Worm (Caenorhabditis elegans) whole organism, L1 larva: ENCODE results near the gene rpl-22.

Experiments used
- C34B4.2 ChIP-seq: sonication (generic microtip); optimal IDR thresholded peaks from 2 replicates; lab custom pipeline; 2017; ENCODE audit warnings: mild to moderate bottlenecking, missing genetic modification characterization, missing compliant biosample characterization
- F16B12.6 ChIP-seq: fragments of 150-350 bp; optimal IDR thresholded peaks from 2 replicates; lab custom pipeline; 2014; ENCODE audit warnings: missing biosample characterization, missing genetic modification characterization
- Y116A8C.19 ChIP-seq: sonication (generic microtip); optimal IDR thresholded peaks from 2 replicates; lab custom pipeline; 2016; ENCODE audit warnings: missing compliant biosample characterization, missing genetic modification characterization, borderline replicate concordance
- aha-1 ChIP-seq: fragments of 150-350 bp; optimal IDR thresholded peaks from 2 replicates; lab custom pipeline; 2014; ENCODE audit warnings: missing biosample characterization, missing genetic modification characterization
- alr-1 ChIP-seq: fragments of 200-800 bp; sonication (Bioruptor generic); optimal IDR thresholded peaks from 2 replicates; lab custom pipeline; 2018; ENCODE audit warnings: borderline replicate concordance, mild to moderate bottlenecking, missing genetic modification characterization, missing compliant biosample characterization
- aly-2 ChIP-seq: fragments of 150-350 bp; optimal IDR thresholded peaks from 2 replicates; lab custom pipeline; 2014; ENCODE audit warnings: missing biosample characterization, missing genetic modification characterization
- ama-1 ChIP-seq: fragments of 150-350 bp; optimal IDR thresholded peaks from 2 replicates; lab custom pipeline; 2014
- ceh-63 ChIP-seq: fragments of 200-800 bp; sonication (Bioruptor generic); optimal IDR thresholded peaks from 2 replicates; lab custom pipeline; 2018; ENCODE audit warnings: mild to moderate bottlenecking, missing genetic modification characterization, missing compliant biosample characterization
- ceh-82 ChIP-seq, 3 experiments: fragments of 150-350 bp in 1 of 3; sonication (generic microtip) in 2 of 3; optimal IDR thresholded peaks; 2 replicates each; lab custom pipeline; 2014 to 2017; ENCODE audit warnings: missing biosample characterization in 3 of 3, missing genetic modification characterization in 3 of 3
- ceh-88 ChIP-seq: fragments of 200-800 bp; sonication (Bioruptor generic); IDR thresholded peaks from 2 replicates; pipeline ENCODE4 v1.3.6; 2022; ENCODE audit warnings: missing genetic modification characterization, missing compliant biosample characterization
- ceh-90 ChIP-seq: sonication (generic microtip); optimal IDR thresholded peaks from 2 replicates; lab custom pipeline; 2016; ENCODE audit warnings: missing genetic modification characterization, missing compliant biosample characterization
- efl-1 ChIP-seq, 4 experiments: fragments of 150-350 bp; optimal IDR thresholded peaks in 3 of 4; peaks in 1 of 4; 1 replicate in 1 of 4; 2 replicates in 3 of 4; lab custom pipeline; 2014; ENCODE audit warnings: missing biosample characterization in 2 of 4, missing genetic modification characterization in 2 of 4, missing genetic modification reagents in 2 of 4
- elt-2 ChIP-seq: sonication (generic microtip); optimal IDR thresholded peaks from 2 replicates; lab custom pipeline; 2016; ENCODE audit warnings: missing genetic modification characterization, mild to moderate bottlenecking, inconsistent platforms, missing compliant biosample characterization, missing genetic modification reagents
- elt-3 ChIP-seq, 6 experiments: fragments of 150-350 bp in 1 of 6; sonication (generic microtip); optimal IDR thresholded peaks; 2 replicates each; lab custom pipeline; 2017 to 2018; ENCODE audit warnings: missing biosample characterization in 6 of 6, missing genetic modification characterization in 6 of 6, inconsistent platforms in 1 of 6
- fkh-4 ChIP-seq: sonication (generic microtip); optimal IDR thresholded peaks from 2 replicates; lab custom pipeline; 2016; ENCODE audit warnings: missing compliant biosample characterization, missing genetic modification characterization, borderline replicate concordance
- fkh-8 ChIP-seq: sonication (generic microtip); optimal IDR thresholded peaks from 2 replicates; lab custom pipeline; 2016; ENCODE audit warnings: mild to moderate bottlenecking, missing genetic modification characterization, missing compliant biosample characterization
- grh-1 ChIP-seq: fragments of 200-800 bp; sonication (Bioruptor generic); IDR thresholded peaks from 2 replicates; pipeline ENCODE4 v1.3.6; 2022; ENCODE audit warnings: missing genetic modification reagents, missing genetic modification characterization, missing compliant biosample characterization
- hlh-17 ChIP-seq: fragments of 200-800 bp; sonication (Bioruptor generic); optimal IDR thresholded peaks from 2 replicates; lab custom pipeline; 2018; ENCODE audit warnings: missing genetic modification characterization, mild to moderate bottlenecking, missing compliant biosample characterization, moderate library complexity, borderline replicate concordance
- hlh-4 ChIP-seq: sonication (generic microtip); optimal IDR thresholded peaks from 2 replicates; lab custom pipeline; 2016; ENCODE audit warnings: mild to moderate bottlenecking, missing genetic modification characterization, missing compliant biosample characterization
- hpl-2 ChIP-seq: fragments of 150-350 bp; optimal IDR thresholded peaks from 2 replicates; lab custom pipeline; 2014; ENCODE audit warnings: missing biosample characterization, missing genetic modification reagents, missing genetic modification characterization
- irx-1 ChIP-seq: sonication (generic microtip); optimal IDR thresholded peaks from 2 replicates; lab custom pipeline; 2016; ENCODE audit warnings: missing genetic modification characterization, missing compliant biosample characterization
- jun-1 ChIP-seq: fragments of 150-350 bp; optimal IDR thresholded peaks from 2 replicates; lab custom pipeline; 2014; ENCODE audit warnings: missing biosample characterization, missing genetic modification reagents, missing genetic modification characterization
- lin-15B ChIP-seq: fragments of 150-350 bp; sonication (generic microtip); optimal IDR thresholded peaks from 3 replicates; lab custom pipeline; 2014; ENCODE audit warnings: missing biosample characterization, missing genetic modification characterization
- lsy-2 ChIP-seq, 2 experiments: fragments of 150-350 bp; optimal IDR thresholded peaks; 2 replicates each; lab custom pipeline; 2014; ENCODE audit warnings: missing biosample characterization in 2 of 2, missing genetic modification characterization in 2 of 2
- mab-9 ChIP-seq: fragments of 200-800 bp; sonication (Bioruptor generic); IDR thresholded peaks from 2 replicates; pipeline ENCODE4 v1.3.6; 2022; ENCODE audit warnings: missing genetic modification reagents, missing genetic modification characterization, missing compliant biosample characterization
- mef-2 ChIP-seq: fragments of 150-350 bp; optimal IDR thresholded peaks from 2 replicates; lab custom pipeline; 2014; ENCODE audit warnings: missing biosample characterization, missing genetic modification characterization
- nhr-11 ChIP-seq: fragments of 150-350 bp; optimal IDR thresholded peaks from 2 replicates; lab custom pipeline; 2014; ENCODE audit warnings: missing biosample characterization, missing genetic modification characterization
- nhr-237 ChIP-seq: fragments of 150-350 bp; optimal IDR thresholded peaks from 2 replicates; lab custom pipeline; 2014; ENCODE audit warnings: missing biosample characterization, missing genetic modification characterization
- nhr-71 ChIP-seq: sonication (generic microtip); optimal IDR thresholded peaks from 2 replicates; lab custom pipeline; 2016; ENCODE audit warnings: mild to moderate bottlenecking, missing genetic modification characterization, moderate library complexity, missing compliant biosample characterization
- nhr-76 ChIP-seq: sonication (generic microtip); optimal IDR thresholded peaks from 2 replicates; lab custom pipeline; 2017; ENCODE audit warnings: missing biosample characterization, missing genetic modification characterization
- nhr-84 ChIP-seq: sonication (generic microtip); optimal IDR thresholded peaks from 2 replicates; lab custom pipeline; 2017; ENCODE audit warnings: missing biosample characterization, missing genetic modification characterization
- nhr-85 ChIP-seq: sonication (generic microtip); peaks from one replicate; lab custom pipeline; 2016; ENCODE audit warnings: missing genetic modification characterization, inconsistent platforms, missing compliant biosample characterization
- pqm-1 ChIP-seq: sonication (generic microtip); optimal IDR thresholded peaks from 3 replicates; lab custom pipeline; 2017; ENCODE audit warnings: missing biosample characterization, missing genetic modification characterization
- rnt-1 ChIP-seq: sonication (generic microtip); optimal IDR thresholded peaks from 2 replicates; lab custom pipeline; 2016; ENCODE audit warnings: mild to moderate bottlenecking, missing genetic modification characterization, moderate library complexity, missing compliant biosample characterization
- skn-1 ChIP-seq: fragments of 150-350 bp; optimal IDR thresholded peaks from 2 replicates; lab custom pipeline; 2014; ENCODE audit warnings: missing biosample characterization, missing genetic modification characterization
- snu-23 ChIP-seq: sonication (generic microtip); optimal IDR thresholded peaks from 2 replicates; lab custom pipeline; 2016; ENCODE audit warnings: missing genetic modification characterization, missing compliant biosample characterization
- sox-4 ChIP-seq: sonication (generic microtip); optimal IDR thresholded peaks from 2 replicates; lab custom pipeline; 2016; ENCODE audit warnings: missing genetic modification characterization, missing compliant biosample characterization
- sptf-1 ChIP-seq: fragments of 150-350 bp; optimal IDR thresholded peaks from 2 replicates; lab custom pipeline; 2014; ENCODE audit warnings: missing biosample characterization, missing genetic modification characterization
- sup-37 ChIP-seq: fragments of 200-800 bp; sonication (Bioruptor generic); optimal IDR thresholded peaks from 2 replicates; lab custom pipeline; 2018; ENCODE audit warnings: mild to moderate bottlenecking, missing genetic modification characterization, missing compliant biosample characterization
- tlp-1 ChIP-seq: fragments of 150-350 bp; optimal IDR thresholded peaks from 2 replicates; lab custom pipeline; 2014; ENCODE audit warnings: missing biosample characterization, missing genetic modification characterization
- unc-130 ChIP-seq: fragments of 150-350 bp; optimal IDR thresholded peaks from 2 replicates; lab custom pipeline; 2017; ENCODE audit warnings: missing biosample characterization, missing genetic modification characterization, inconsistent platforms
- unc-30 ChIP-seq: sonication (generic microtip); optimal IDR thresholded peaks from 2 replicates; lab custom pipeline; 2017; ENCODE audit warnings: missing biosample characterization, missing genetic modification characterization
- unc-62 ChIP-seq: fragments of 150-350 bp; optimal IDR thresholded peaks from 2 replicates; lab custom pipeline; 2014; ENCODE audit warnings: missing biosample characterization, missing genetic modification reagents, missing genetic modification characterization
- unc-86 ChIP-seq: sonication (generic microtip); optimal IDR thresholded peaks from 2 replicates; lab custom pipeline; 2016; ENCODE audit warnings: missing genetic modification characterization, missing compliant biosample characterization
- vab-15 ChIP-seq: sonication (generic microtip); optimal IDR thresholded peaks from 2 replicates; lab custom pipeline; 2017; ENCODE audit warnings: missing genotype, mild to moderate bottlenecking, missing genetic modification characterization, missing compliant biosample characterization
- xbp-1 ChIP-seq: sonication (generic microtip); optimal IDR thresholded peaks from 2 replicates; lab custom pipeline; 2016; ENCODE audit warnings: missing genetic modification characterization, missing compliant biosample characterization
- zag-1 ChIP-seq: fragments of 150-350 bp; optimal IDR thresholded peaks from 2 replicates; lab custom pipeline; 2014; ENCODE audit warnings: missing biosample characterization, missing genetic modification characterization
- zip-4 ChIP-seq: fragments of 200-800 bp; sonication (Bioruptor generic); optimal IDR thresholded peaks from 2 replicates; lab custom pipeline; 2018; ENCODE audit warnings: mild to moderate bottlenecking, missing genetic modification characterization, moderate library complexity, missing compliant biosample characterization

Gene rpl-22

ce11 chrII:5057315-5057714 is 1.9 kb downstream of the rpl-22 start (continued):
- TF ChIP-seq grh-1 (GFP tag; lab: Robert Waterston, UW), result 0 out of 2 replicates have a peak, but pooled peaks have one; percentile 21
- TF ChIP-seq ceh-90 (tag; lab: Kevin White, UChicago), result no peak
- TF ChIP-seq lin-15B (tag; lab: Kevin White, UChicago), result no peak
- no peak for TF ChIP-seq irx-1
- no peak for TF ChIP-seq C34B4.2 (tag; lab: Kevin White, UChicago)
- no peak for TF ChIP-seq sox-4 (tag; lab: Kevin White, UChicago)
- TF ChIP-seq aha-1, result no peak
- TF ChIP-seq ceh-88, result no peak
- TF ChIP-seq sup-37 (GFP tag; lab: Kevin White, UChicago), result no peak
- peak; percentile 76 to 79 for TF ChIP-seq lsy-2 (tag; optimal IDR thresholded peaks at IDR 0.05; lab: Kevin White, UChicago)
- no peak for TF ChIP-seq fkh-4 (tag; lab: Kevin White, UChicago)
- peak; percentile 49 for TF ChIP-seq xbp-1 (tag; lab: Kevin White, UChicago)
- no peak for TF ChIP-seq tlp-1 (tag; lab: Kevin White, UChicago)
- no peak for TF ChIP-seq zag-1 (tag; lab: Kevin White, UChicago)
- peak; percentile 32 for TF ChIP-seq zip-4
- no peak for TF ChIP-seq jun-1
- TF ChIP-seq F16B12.6 (tag; lab: Kevin White, UChicago), result peak; percentile 26
- TF ChIP-seq rnt-1 (tag; lab: Kevin White, UChicago), result peak; percentile 85
- peak; percentile 43 for TF ChIP-seq skn-1 (tag; lab: Kevin White, UChicago)
- TF ChIP-seq mef-2 (tag; lab: Kevin White, UChicago), result no peak
- TF ChIP-seq nhr-11 (tag; lab: Kevin White, UChicago), result no peak
- peak; percentile 79 for TF ChIP-seq snu-23 (GFP tag; lab: Kevin White, UChicago)
- TF ChIP-seq efl-1 (optimal IDR thresholded peaks at IDR 0.05; lab: Kevin White, UChicago), result peak; percentile 41 to 67
- TF ChIP-seq efl-1 (GFP tag; optimal IDR thresholded peaks at IDR 0.05 in 1 of 2; lab: Kevin White, UChicago), result peak; percentile 39 to 94
- TF ChIP-seq unc-130 (tag; lab: Kevin White, UChicago), result peak; percentile 38
- no peak for TF ChIP-seq unc-30 (tag; lab: Kevin White, UChicago)
- TF ChIP-seq hlh-17 (GFP tag; lab: Kevin White, UChicago), result no peak
- TF ChIP-seq nhr-84 (tag; lab: Kevin White, UChicago), result no peak
- TF ChIP-seq nhr-71 (tag; lab: Kevin White, UChicago), result peak; percentile 74
- TF ChIP-seq fkh-8 (tag; lab: Kevin White, UChicago), result no peak
- no peak for TF ChIP-seq aly-2 (tag; lab: Kevin White, UChicago)
- TF ChIP-seq pqm-1 (tag; lab: Kevin White, UChicago), result no peak
- TF ChIP-seq sptf-1 (tag; lab: Kevin White, UChicago), result no peak
- TF ChIP-seq unc-86 (tag; lab: Kevin White, UChicago), result no peak
- no peak for TF ChIP-seq alr-1
- peak in 1 of 6 experiments; percentile 59 for TF ChIP-seq elt-3 (tag; optimal IDR thresholded peaks at IDR 0.05; lab: Kevin White, UChicago)
- no peak for TF ChIP-seq ama-1 (lab: Kevin White, UChicago)
- peak in 2 of 3 experiments; percentile 11 for TF ChIP-seq ceh-82 (tag; optimal IDR thresholded peaks at IDR 0.05; lab: Kevin White, UChicago)
- no peak for TF ChIP-seq vab-15 (tag; lab: Kevin White, UChicago)
- TF ChIP-seq mab-9 (GFP tag; lab: Robert Waterston, UW), result 0 out of 2 replicates have a peak, but pooled peaks have one; percentile 43
- no peak for TF ChIP-seq Y116A8C.19
- no peak for TF ChIP-seq hlh-4
- no peak for TF ChIP-seq ceh-63 (GFP tag; lab: Kevin White, UChicago)
- no peak for TF ChIP-seq nhr-76
- peak; percentile 89 for TF ChIP-seq elt-2 (tag; lab: Kevin White, UChicago)
- no peak for TF ChIP-seq unc-62 (GFP tag; lab: Kevin White, UChicago)
- TF ChIP-seq nhr-85, result peak; percentile 81
- no peak for TF ChIP-seq nhr-237
- no peak for TF ChIP-seq hpl-2 (GFP tag; lab: Kevin White, UChicago)
